Worm (Caenorhabditis elegans): ENCODE measurements around the gene C06C6.7.

Gene C06C6.7

DNA sequence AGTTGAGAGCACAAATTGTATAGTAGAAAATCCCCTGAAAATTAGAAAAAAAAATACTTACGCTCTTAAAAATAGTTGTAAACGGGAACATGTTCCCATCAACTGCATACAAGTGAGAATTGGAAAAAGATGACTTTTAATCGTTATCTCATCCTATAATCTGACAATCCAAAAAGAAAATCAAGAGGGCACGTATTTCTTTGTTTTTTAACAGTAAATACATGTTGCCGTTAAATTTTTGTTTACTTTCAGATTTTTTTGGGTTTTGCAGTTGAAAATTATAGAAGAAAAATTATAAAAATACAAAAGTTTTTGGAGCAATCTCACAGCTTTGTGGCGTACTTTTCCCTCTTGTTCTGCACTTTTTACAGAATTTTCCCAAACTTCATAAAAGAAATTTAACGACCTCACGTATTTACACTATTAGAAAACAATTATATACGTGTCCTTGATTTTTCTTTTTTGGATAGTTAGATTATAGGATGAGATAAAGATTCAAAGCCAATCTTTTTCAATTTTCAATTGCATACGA, 4.8 kb downstream of the C06C6.7 start, which contains the start of the genes C06C6.9 and C06C6.8 (continued):
- no peak for TF ChIP-seq C06A6.2 (GFP tag; conservative IDR thresholded peaks at IDR 0.05)
- TF ChIP-seq B0261.1 (tag; optimal IDR thresholded peaks at IDR 0.05), result no peak
- TF ChIP-seq akir-1 (GFP tag; optimal IDR thresholded peaks at IDR 0.05), result no peak

DNA sequence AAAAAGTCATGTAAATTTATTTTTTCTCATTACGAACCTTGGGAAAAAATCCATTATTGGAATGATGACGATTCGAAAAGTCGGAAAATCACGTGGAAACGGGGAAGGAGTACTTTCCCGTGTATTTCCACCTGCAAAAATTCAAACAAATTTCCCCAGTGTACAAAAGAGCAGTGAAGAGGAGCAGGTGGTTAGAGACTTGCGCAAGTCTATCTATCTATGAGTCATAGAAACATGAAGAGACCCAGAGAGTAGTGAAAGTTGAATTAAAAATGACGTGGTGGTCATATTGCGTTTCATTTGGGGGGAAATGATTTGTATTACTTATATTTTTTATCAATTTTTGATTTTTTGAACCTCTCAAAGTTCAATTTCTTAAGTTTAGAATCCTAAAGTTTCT, 8.5 kb downstream of the C06C6.7 start, which contains the start of gene nhr-50:
Gene nhr-50, minus strand, starts transcription at position 199 of the 400 bp plus-strand sequence.
- no peak for TF ChIP-seq aptf-3 (GFP tag; IDR thresholded peaks at IDR 0.05)
- peak; percentile 77 for TF ChIP-seq atf-7 (tag; optimal IDR thresholded peaks at IDR 0.05)
- no peak for TF ChIP-seq rec-8 (tag; optimal IDR thresholded peaks at IDR 0.05)
- TF ChIP-seq cebp-2 (GFP tag; IDR thresholded peaks at IDR 0.05), result no peak
- TF ChIP-seq F37B4.10 (GFP tag; IDR thresholded peaks at IDR 0.05), result no peak
- TF ChIP-seq egl-44 (GFP tag; IDR thresholded peaks at IDR 0.05), result no peak
- TF ChIP-seq chd-7 (tag; optimal IDR thresholded peaks at IDR 0.05), result no peak
- no peak for TF ChIP-seq T26A5.8 (tag; optimal IDR thresholded peaks at IDR 0.05)
- no peak for TF ChIP-seq hlh-26 (GFP tag; conservative IDR thresholded peaks at IDR 0.05)
- TF ChIP-seq nhr-120 (GFP tag; IDR thresholded peaks at IDR 0.05), result no peak
- peak; percentile 34; the same call in 1 of the 2 replicates for TF ChIP-seq nfyb-1 (GFP tag; IDR thresholded peaks at IDR 0.05)
- TF ChIP-seq hmg-1.2 (GFP tag; IDR thresholded peaks at IDR 0.05), result peak; percentile 58; the same call in 1 of the 2 replicates
- TF ChIP-seq repo-1 (tag; optimal IDR thresholded peaks at IDR 0.05), result no peak
- TF ChIP-seq tbp1 (GFP tag; optimal IDR thresholded peaks at IDR 0.05), result no peak
- peak; percentile 50; the same call in 1 of the 2 replicates for TF ChIP-seq dox-1 (GFP tag; IDR thresholded peaks at IDR 0.05)
- no peak for TF ChIP-seq gei-17 (GFP tag; optimal IDR thresholded peaks at IDR 0.05)
- TF ChIP-seq lin-40 (tag; optimal IDR thresholded peaks at IDR 0.05), result no peak
- no peak for TF ChIP-seq snpc-1.1 (tag; optimal IDR thresholded peaks at IDR 0.05; ENCODE audit: insufficient read depth)
- no peak for TF ChIP-seq nhr-27 (tag; optimal IDR thresholded peaks at IDR 0.05)
- no peak for TF ChIP-seq mel-28 (tag; optimal IDR thresholded peaks at IDR 0.05; ENCODE audit: borderline replicate concordance)
- TF ChIP-seq cebp-1 (GFP tag; IDR thresholded peaks at IDR 0.05), result no peak; the same call in 1 of the 2 replicates
- TF ChIP-seq cebp-1 (tag; optimal IDR thresholded peaks at IDR 0.05), result no peak
- peak; percentile 78 for TF ChIP-seq nhr-80 (tag; optimal IDR thresholded peaks at IDR 0.05)
- TF ChIP-seq lsy-27 (tag; optimal IDR thresholded peaks at IDR 0.05; ENCODE audit: borderline replicate concordance, insufficient read depth), result no peak
- no peak for TF ChIP-seq Y53G8AR.9 (GFP tag; conservative IDR thresholded peaks at IDR 0.05)
- no peak for TF ChIP-seq dpff-1 (tag; optimal IDR thresholded peaks at IDR 0.05)
- TF ChIP-seq attf-5 (GFP tag; optimal IDR thresholded peaks at IDR 0.05), result peak; percentile 20
- no peak for TF ChIP-seq B0035.1 (tag; optimal IDR thresholded peaks at IDR 0.05)
- no peak for TF ChIP-seq C06A6.2 (GFP tag; conservative IDR thresholded peaks at IDR 0.05)
- no peak for TF ChIP-seq B0336.3 (GFP tag; IDR thresholded peaks at IDR 0.05)

DNA sequence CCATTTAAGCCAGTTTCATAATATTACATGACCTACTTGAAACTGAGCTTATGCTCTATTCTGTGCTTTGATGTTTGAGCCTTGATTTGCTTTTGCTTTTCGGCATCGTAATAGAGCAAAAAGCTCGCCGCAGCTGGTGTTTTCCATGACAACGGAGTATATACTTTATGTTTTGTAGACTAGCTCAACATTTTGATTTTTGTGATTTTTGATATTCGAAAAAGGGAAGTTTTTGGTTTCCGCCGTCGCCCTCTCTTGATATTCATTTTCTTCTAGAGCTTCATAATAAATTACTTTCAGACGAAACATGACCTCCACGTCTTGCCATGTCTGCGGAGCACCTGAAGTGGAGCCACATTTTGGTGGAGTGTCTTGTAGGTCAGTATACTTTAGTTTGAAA, 10.3 kb downstream of the C06C6.7 start, which contains the start of gene nhr-63:
Gene nhr-63, plus strand, starts transcription at position 301 of the 400 bp plus-strand sequence.
- no peak for TF ChIP-seq F23B12.7 (tag; optimal IDR thresholded peaks at IDR 0.05; ENCODE audit: insufficient read depth)
- no peak for TF ChIP-seq ceh-100 (GFP tag; IDR thresholded peaks at IDR 0.05)
- no peak for TF ChIP-seq attf-3 (GFP tag; conservative IDR thresholded peaks at IDR 0.05)
- no peak for TF ChIP-seq nhr-179 (tag; optimal IDR thresholded peaks at IDR 0.05)
- TF ChIP-seq madf-8 (GFP tag; conservative IDR thresholded peaks at IDR 0.05), result no peak
- TF ChIP-seq ccch-3 (GFP tag; optimal IDR thresholded peaks at IDR 0.05), result no peak
- TF ChIP-seq pha-4 (tag; optimal IDR thresholded peaks at IDR 0.05), result no peak
- TF ChIP-seq B0261.1 (tag; optimal IDR thresholded peaks at IDR 0.05), result no peak
- TF ChIP-seq Y95B8A.8 (GFP tag; IDR thresholded peaks at IDR 0.05), result no peak

Measured in whole organism, young adult.